Worm (Caenorhabditis elegans) whole organism, L4 larva: ENCODE measurements around the gene gta-1.
A peak's percentile ranks its signal among the peaks of the same experiment; 100 is the strongest.

Experiments
- F49E8.2 ChIP-seq: sonication (generic microtip); optimal IDR thresholded peaks from 2 replicates; lab custom pipeline; 2016; ENCODE audit warnings: missing compliant biosample characterization, mild to moderate bottlenecking, missing genetic modification characterization, borderline replicate concordance
- R02D3.7 ChIP-seq: fragments of 150-350 bp; sonication (generic microtip); optimal IDR thresholded peaks from 3 replicates; lab custom pipeline; 2014; ENCODE audit warnings: missing biosample characterization, missing genetic modification characterization
- Y105C5A.15 ChIP-seq: fragments of 200-800 bp; sonication (Bioruptor generic); IDR thresholded peaks from 2 replicates; pipeline ENCODE4 v1.3.6; 2022; ENCODE audit warnings: missing genetic modification characterization, missing compliant biosample characterization
- Y75B8A.6 ChIP-seq: fragments of 200-800 bp; sonication (Bioruptor generic); IDR thresholded peaks from 2 replicates; pipeline ENCODE4 v1.3.6; 2022; ENCODE audit warnings: missing genetic modification reagents, missing genetic modification characterization, missing compliant biosample characterization
- ZK337.2 ChIP-seq: fragments of 200-800 bp; sonication (Bioruptor generic); IDR thresholded peaks from 2 replicates; pipeline ENCODE4 v1.3.6; 2022; ENCODE audit warnings: missing genetic modification reagents, missing genetic modification characterization, missing compliant biosample characterization
- ZK546.5 ChIP-seq, 2 experiments: sonication (generic microtip); optimal IDR thresholded peaks; 2 replicates each; lab custom pipeline; 2017; ENCODE audit warnings: missing biosample characterization in 2 of 2, missing genetic modification characterization in 2 of 2
- aha-1 ChIP-seq: fragments of 150-350 bp; peaks from one replicate; lab custom pipeline; 2014; ENCODE audit warnings: missing biosample characterization, missing genetic modification characterization
- ama-1 ChIP-seq: fragments of 150-350 bp; optimal IDR thresholded peaks from 2 replicates; lab custom pipeline; 2014; ENCODE audit warnings: inconsistent platforms, mixed read lengths
- ceh-32 ChIP-seq: sonication (generic microtip); optimal IDR thresholded peaks from 2 replicates; lab custom pipeline; 2016; ENCODE audit warnings: mild to moderate bottlenecking, missing genetic modification characterization, missing compliant biosample characterization; ENCODE audit not compliant: poor library complexity
- ceh-62 ChIP-seq: sonication (generic microtip); optimal IDR thresholded peaks from 2 replicates; lab custom pipeline; 2017; ENCODE audit warnings: missing biosample characterization, missing genetic modification characterization
- daf-19 ChIP-seq: fragments of 200-800 bp; sonication (Bioruptor generic); conservative IDR thresholded peaks from 2 replicates; pipeline ENCODE4 v1.3.6; 2022; ENCODE audit warnings: missing genetic modification characterization, missing compliant biosample characterization
- dmd-6 ChIP-seq: fragments of 200-800 bp; sonication (Bioruptor generic); IDR thresholded peaks from 2 replicates; pipeline ENCODE4 v1.3.6; 2022; ENCODE audit warnings: missing genetic modification reagents, missing genetic modification characterization, missing compliant biosample characterization
- duxl-1 ChIP-seq: sonication (generic microtip); optimal IDR thresholded peaks from 2 replicates; lab custom pipeline; 2016; ENCODE audit warnings: mild to moderate bottlenecking, missing genetic modification characterization, moderate library complexity, missing compliant biosample characterization; ENCODE audit not compliant: poor library complexity
- gei-8 ChIP-seq: fragments of 200-800 bp; sonication (Bioruptor generic); optimal IDR thresholded peaks from 2 replicates; lab custom pipeline; 2018; ENCODE audit warnings: mild to moderate bottlenecking, missing genetic modification characterization, missing compliant biosample characterization
- hlh-30 ChIP-seq: sonication (generic microtip); optimal IDR thresholded peaks from 2 replicates; lab custom pipeline; 2017; ENCODE audit warnings: antibody characterized with exemption, mild to moderate bottlenecking, missing genetic modification characterization, missing compliant biosample characterization; ENCODE audit not compliant: insufficient read depth
- lim-7 ChIP-seq: fragments of 200-800 bp; sonication (Bioruptor generic); IDR thresholded peaks from 2 replicates; pipeline ENCODE4 v1.3.6; 2022; ENCODE audit warnings: missing genetic modification characterization, missing compliant biosample characterization
- lin-15B ChIP-seq: fragments of 150-350 bp; sonication (generic microtip); optimal IDR thresholded peaks from 3 replicates; lab custom pipeline; 2014; ENCODE audit warnings: missing biosample characterization, missing genetic modification characterization
- mdl-1 ChIP-seq, 2 experiments: fragments of 150-350 bp in 1 of 2; sonication (generic microtip) in 1 of 2; optimal IDR thresholded peaks; 2 replicates each; lab custom pipeline; 2014 to 2017; ENCODE audit warnings: missing biosample characterization in 2 of 2, missing genetic modification characterization in 2 of 2
- mep-1 ChIP-seq: fragments of 150-350 bp; sonication (generic microtip); optimal IDR thresholded peaks from 3 replicates; lab custom pipeline; 2014; ENCODE audit warnings: missing biosample characterization, missing genetic modification characterization
- mxl-3 ChIP-seq: fragments of 200-800 bp; sonication (Bioruptor generic); optimal IDR thresholded peaks from 2 replicates; lab custom pipeline; 2018; ENCODE audit warnings: mild to moderate bottlenecking, missing genetic modification characterization, missing compliant biosample characterization
- nhr-25 ChIP-seq: sonication (generic microtip); optimal IDR thresholded peaks from 2 replicates; lab custom pipeline; 2017; ENCODE audit warnings: missing genetic modification characterization, mild to moderate bottlenecking, missing compliant biosample characterization, antibody characterized with exemption, moderate library complexity, borderline replicate concordance; ENCODE audit not compliant: insufficient read depth
- nhr-6 ChIP-seq: fragments of 150-350 bp; optimal IDR thresholded peaks from 2 replicates; lab custom pipeline; 2014; ENCODE audit warnings: missing biosample characterization, missing genetic modification characterization
- snpc-1.2 ChIP-seq: fragments of 200-800 bp; sonication (Bioruptor generic); IDR thresholded peaks from 2 replicates; pipeline ENCODE4 v1.3.6; 2022; ENCODE audit warnings: missing genetic modification reagents, missing genetic modification characterization, missing compliant biosample characterization
- snpc-4 ChIP-seq: fragments of 150-350 bp; optimal IDR thresholded peaks from 2 replicates; lab custom pipeline; 2014; ENCODE audit warnings: missing biosample characterization, missing genetic modification characterization
- tra-1 ChIP-seq: fragments of 200-800 bp; sonication (Bioruptor generic); IDR thresholded peaks from 2 replicates; pipeline ENCODE4 v1.3.6; 2022; ENCODE audit warnings: missing genetic modification reagents, missing genetic modification characterization, missing compliant biosample characterization
- unc-39 ChIP-seq: sonication (generic microtip); optimal IDR thresholded peaks from 2 replicates; lab custom pipeline; 2017; ENCODE audit warnings: missing biosample characterization, missing genetic modification characterization
- unc-62 ChIP-seq, 3 experiments: fragments of 150-350 bp in 1 of 3; sonication (generic microtip); optimal IDR thresholded peaks in 2 of 3; peaks in 1 of 3; 1 replicate in 1 of 3; 2 replicates in 2 of 3; lab custom pipeline; 2014 to 2017; ENCODE audit warnings: missing biosample characterization in 3 of 3, missing genetic modification characterization in 3 of 3, missing genetic modification reagents in 3 of 3, missing genotype in 1 of 3
- zag-1 ChIP-seq: fragments of 150-350 bp; optimal IDR thresholded peaks from 2 replicates; lab custom pipeline; 2014; ENCODE audit warnings: missing biosample characterization, missing genetic modification characterization
- zfp-3 ChIP-seq: fragments of 200-800 bp; sonication (Bioruptor generic); conservative IDR thresholded peaks from 2 replicates; pipeline ENCODE4 v1.3.6; 2022; ENCODE audit warnings: missing genetic modification reagents, missing genetic modification characterization, missing compliant biosample characterization
- zip-11 ChIP-seq: fragments of 200-800 bp; sonication (Bioruptor generic); IDR thresholded peaks from 2 replicates; pipeline ENCODE4 v1.3.6; 2022; ENCODE audit warnings: missing genetic modification characterization, missing compliant biosample characterization

gta-1 gene

DNA sequence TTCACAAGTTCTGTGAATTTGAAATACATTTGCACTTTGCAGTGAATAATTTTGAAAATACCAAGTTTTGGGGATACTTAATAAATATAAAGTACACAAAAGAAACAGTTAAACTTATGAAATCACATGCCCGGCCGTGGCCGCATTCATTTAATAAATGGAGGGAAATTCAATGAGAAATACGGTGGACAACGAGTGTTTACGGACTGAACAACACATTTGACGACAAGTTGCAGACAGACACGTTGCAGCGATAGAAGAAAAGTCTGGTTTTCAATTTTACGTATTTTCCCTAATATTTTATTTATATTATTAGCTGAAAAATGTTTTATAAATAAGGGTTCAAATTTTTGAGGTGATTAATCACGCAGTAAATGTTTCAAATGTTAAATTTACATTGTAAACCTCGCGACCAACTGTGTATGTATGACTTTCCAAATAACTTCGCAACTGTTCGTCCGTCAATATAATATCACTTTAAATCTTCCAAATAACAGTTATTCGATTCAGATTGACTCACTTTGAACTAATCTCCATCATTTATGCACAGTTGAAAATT is 28.9 kb upstream of the gta-1 start, which contains the start of gene copg-1 (continued):
- TF ChIP-seq Y105C5A.15 (GFP tag; lab: Robert Waterston, UW) (no peak), mep-1 (peak; percentile 42), zip-11 (no peak), zag-1 (no peak), nhr-6 (tag; lab: Kevin White, UChicago) (peak; percentile 28), unc-39 (tag; lab: Kevin White, UChicago) (no peak), R02D3.7 (no peak), lim-7 (no peak), F49E8.2 (tag; lab: Kevin White, UChicago) (no peak), nhr-25 (tag; lab: Kevin White, UChicago) (no peak), ceh-32 (tag; lab: Kevin White, UChicago) (no peak), ZK546.5 (tag; optimal IDR thresholded peaks at IDR 0.05; lab: Kevin White, UChicago) (no peak), ZK337.2 (GFP tag; lab: Robert Waterston, UW) (no peak), Y75B8A.6 (no peak), zfp-3 (GFP tag; lab: Robert Waterston, UW) (no peak), tra-1 (GFP tag; lab: Robert Waterston, UW) (no peak), gei-8 (no peak), snpc-4 (tag; lab: Kevin White, UChicago) (no peak), duxl-1 (tag; lab: Kevin White, UChicago) (no peak), mxl-3 (peak; percentile 11)

DNA sequence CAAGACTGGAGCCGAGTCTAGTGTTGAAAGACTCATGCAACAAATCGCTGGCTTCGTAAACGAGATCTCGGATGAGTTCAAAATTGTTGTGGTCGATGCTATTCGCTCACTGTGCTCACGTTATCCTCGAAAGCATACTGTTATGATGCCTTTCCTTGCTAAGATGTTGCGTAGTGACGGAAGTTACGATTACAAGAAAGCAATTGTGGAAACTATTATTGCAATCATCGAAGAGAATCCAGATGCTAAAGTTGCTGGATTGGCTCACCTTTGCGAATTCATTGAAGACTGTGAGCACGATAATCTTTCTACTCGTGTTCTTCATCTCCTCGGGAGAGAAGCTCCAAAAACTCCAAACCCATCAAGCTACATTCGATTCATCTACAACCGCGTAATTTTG is 27.0 kb upstream of the gta-1 start:
- TF ChIP-seq unc-62 (GFP tag; optimal IDR thresholded peaks at IDR 0.05 in 1 of 2; lab: Kevin White, UChicago) (peak in 1 of 2 experiments; percentile 95), unc-62 (tag; optimal IDR thresholded peaks at IDR 0.05; lab: Kevin White, UChicago) (no peak), lin-15B (tag; lab: Kevin White, UChicago) (no peak)

DNA sequence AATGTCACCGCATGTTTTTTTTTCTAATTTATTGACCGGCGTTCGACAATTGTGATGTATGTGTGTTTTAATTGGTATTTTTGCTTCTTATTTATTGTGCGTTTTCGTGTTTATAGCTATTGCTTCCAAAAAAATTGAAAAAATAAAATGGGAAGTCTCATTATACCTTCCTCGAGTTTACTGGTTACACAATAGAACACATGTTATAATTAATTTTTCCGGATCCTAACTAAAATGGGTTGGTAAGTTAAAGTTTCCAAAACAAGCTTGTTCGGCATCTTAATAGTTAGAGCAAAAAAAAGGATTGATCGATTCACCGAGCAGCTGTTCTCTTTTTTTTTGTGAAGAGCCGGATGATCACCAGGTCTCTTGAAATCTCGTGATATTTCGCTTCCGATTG is 25.0 kb upstream of the gta-1 start, which contains the start of gene ttr-54:
Gene ttr-54 (plus strand): TSS at position 301 of the 400 bp plus-strand sequence.
- TF ChIP-seq mdl-1 (tag; optimal IDR thresholded peaks at IDR 0.05; lab: Kevin White, UChicago), result no peak
- peak; percentile 10 for TF ChIP-seq hlh-30

ce11 chrIV:10157034-10157433 is 23.4 kb upstream of the gta-1 start:
- no peak for TF ChIP-seq R02D3.7
- TF ChIP-seq snpc-1.2 (GFP tag; lab: Robert Waterston, UW), result peak; percentile 63; the same call in 1 of the 2 replicates

ce11 chrIV:10157489-10158088 is 22.9 kb upstream of the gta-1 start, which contains the start of gene ttr-53:
TSS of gene ttr-53 (plus strand) at chrIV:10158038.
- TF ChIP-seq ceh-62 (tag; lab: Kevin White, UChicago) (no peak), aha-1 (tag; lab: Kevin White, UChicago) (peak; percentile 30), dmd-6 (GFP tag; lab: Robert Waterston, UW) (0 out of 2 replicates have a peak, but pooled peaks have one; percentile 11), lim-7 (no peak)
- TF ChIP-seq, all 104 proteins: peak for 2

- TF ChIP-seq daf-19 (GFP tag; lab: Robert Waterston, UW), result 0 out of 2 replicates have a peak, but pooled peaks have one; percentile 13
- no peak for TF ChIP-seq ama-1 (lab: Kevin White, UChicago)
- TF ChIP-seq duxl-1 (tag; lab: Kevin White, UChicago), result no peak
- no peak for TF ChIP-seq zip-11
Observed at ce11 chrIV:10161706-10162105, 18.8 kb upstream of the gta-1 start, which contains the start of gene pps-1. TSS of gene pps-1 (plus strand) at chrIV:10162006.
